Worm (Caenorhabditis elegans) whole organism, late embryonic: ENCODE results near the gene scl-27.

Experiments used
- C08G9.2 ChIP-seq: sonication (generic microtip); optimal IDR thresholded peaks from 2 replicates; lab custom pipeline; 2016; ENCODE audit warnings: mild to moderate bottlenecking, missing genetic modification characterization, moderate library complexity, missing compliant biosample characterization
- C38D4.7 ChIP-seq: fragments of 200-800 bp; sonication (Bioruptor generic); optimal IDR thresholded peaks from 2 replicates; lab custom pipeline; 2018; ENCODE audit warnings: mild to moderate bottlenecking, missing genetic modification characterization, moderate library complexity, missing compliant biosample characterization
- K09A11.1 ChIP-seq: sonication (generic microtip); optimal IDR thresholded peaks from 2 replicates; lab custom pipeline; 2017; ENCODE audit warnings: antibody characterized with exemption, mild to moderate bottlenecking, missing genetic modification characterization, missing compliant biosample characterization; ENCODE audit not compliant: insufficient read depth
- Y22D7AL.16 ChIP-seq: sonication (generic microtip); optimal IDR thresholded peaks from 2 replicates; lab custom pipeline; 2016; ENCODE audit warnings: missing genetic modification characterization, missing compliant biosample characterization
- ahr-1 ChIP-seq: sonication (generic microtip); optimal IDR thresholded peaks from 2 replicates; lab custom pipeline; 2016; ENCODE audit warnings: missing genetic modification characterization, missing compliant biosample characterization
- ama-1 ChIP-seq: fragments of 150-350 bp; optimal IDR thresholded peaks from 2 replicates; lab custom pipeline; 2014
- ceh-18 ChIP-seq: sonication (generic microtip); optimal IDR thresholded peaks from 2 replicates; lab custom pipeline; 2016; ENCODE audit warnings: missing genetic modification characterization, missing compliant biosample characterization
- ceh-19 ChIP-seq: fragments of 200-800 bp; sonication (Bioruptor generic); optimal IDR thresholded peaks from 2 replicates; lab custom pipeline; 2018; ENCODE audit warnings: mild to moderate bottlenecking, missing genetic modification characterization, missing compliant biosample characterization
- ceh-2 ChIP-seq: sonication (generic microtip); optimal IDR thresholded peaks from 2 replicates; lab custom pipeline; 2016; ENCODE audit warnings: missing genotype, missing genetic modification characterization, missing compliant biosample characterization
- ceh-31 ChIP-seq: sonication (generic microtip); optimal IDR thresholded peaks from 2 replicates; lab custom pipeline; 2016; ENCODE audit warnings: missing genetic modification characterization, missing compliant biosample characterization
- ceh-48 ChIP-seq: sonication (generic microtip); optimal IDR thresholded peaks from 2 replicates; lab custom pipeline; 2016; ENCODE audit warnings: missing genetic modification characterization, inconsistent platforms, missing compliant biosample characterization
- elt-2 ChIP-seq: sonication (generic microtip); optimal IDR thresholded peaks from 2 replicates; lab custom pipeline; 2016; ENCODE audit warnings: missing genetic modification reagents, missing genetic modification characterization, missing compliant biosample characterization
- eyg-1 ChIP-seq: sonication (generic microtip); optimal IDR thresholded peaks from 2 replicates; lab custom pipeline; 2016; ENCODE audit warnings: missing genotype, missing genetic modification characterization, missing compliant biosample characterization
- fkh-10 ChIP-seq: fragments of 150-350 bp; optimal IDR thresholded peaks from 2 replicates; lab custom pipeline; 2014; ENCODE audit warnings: missing biosample characterization, missing genetic modification reagents, missing genetic modification characterization
- fkh-6 ChIP-seq: sonication (generic microtip); optimal IDR thresholded peaks from 2 replicates; lab custom pipeline; 2016; ENCODE audit warnings: missing genetic modification characterization, missing compliant biosample characterization
- gmeb-2 ChIP-seq: sonication (generic microtip); optimal IDR thresholded peaks from 2 replicates; lab custom pipeline; 2016; ENCODE audit warnings: missing genetic modification characterization, inconsistent platforms, missing compliant biosample characterization
- hlh-13 ChIP-seq: fragments of 200-800 bp; sonication (Bioruptor generic); optimal IDR thresholded peaks from 2 replicates; lab custom pipeline; 2018; ENCODE audit warnings: mild to moderate bottlenecking, missing genetic modification characterization, missing compliant biosample characterization
- hlh-30 ChIP-seq: sonication (generic microtip); optimal IDR thresholded peaks from 2 replicates; lab custom pipeline; 2017; ENCODE audit warnings: antibody characterized with exemption, missing genetic modification characterization, missing compliant biosample characterization; ENCODE audit not compliant: insufficient read depth
- lim-6 ChIP-seq: sonication (generic microtip); optimal IDR thresholded peaks from 2 replicates; lab custom pipeline; 2016; ENCODE audit warnings: missing genetic modification characterization, missing compliant biosample characterization
- lin-11 ChIP-seq: fragments of 200-800 bp; sonication (Bioruptor generic); optimal IDR thresholded peaks from 2 replicates; lab custom pipeline; 2018; ENCODE audit warnings: mild to moderate bottlenecking, missing genetic modification characterization, missing compliant biosample characterization
- madf-2 ChIP-seq: sonication (generic microtip); optimal IDR thresholded peaks from 2 replicates; lab custom pipeline; 2017; ENCODE audit warnings: missing genetic modification characterization, missing compliant biosample characterization
- mec-3 ChIP-seq: sonication (generic microtip); optimal IDR thresholded peaks from 2 replicates; lab custom pipeline; 2016; ENCODE audit warnings: borderline replicate concordance, missing genetic modification characterization, missing compliant biosample characterization
- nfya-1 ChIP-seq: sonication (generic microtip); optimal IDR thresholded peaks from 2 replicates; lab custom pipeline; 2017; ENCODE audit warnings: missing genetic modification characterization, mild to moderate bottlenecking, missing compliant biosample characterization, antibody characterized with exemption, moderate library complexity
- nhr-11 ChIP-seq: fragments of 150-350 bp; optimal IDR thresholded peaks from 2 replicates; lab custom pipeline; 2014; ENCODE audit warnings: missing biosample characterization, missing genetic modification characterization
- npax-4 ChIP-seq: sonication (generic microtip); optimal IDR thresholded peaks from 2 replicates; lab custom pipeline; 2016; ENCODE audit warnings: missing genetic modification characterization, missing compliant biosample characterization
- odd-2 ChIP-seq: sonication (generic microtip); optimal IDR thresholded peaks from 2 replicates; lab custom pipeline; 2017; ENCODE audit warnings: antibody characterized with exemption, mild to moderate bottlenecking, missing genetic modification characterization, missing compliant biosample characterization
- pat-9 ChIP-seq: fragments of 200-800 bp; sonication (Bioruptor generic); optimal IDR thresholded peaks from 2 replicates; lab custom pipeline; 2018; ENCODE audit warnings: mild to moderate bottlenecking, missing genetic modification characterization, moderate library complexity, missing compliant biosample characterization
- pax-1 ChIP-seq: fragments of 150-350 bp; optimal IDR thresholded peaks from 2 replicates; lab custom pipeline; 2014; ENCODE audit warnings: missing biosample characterization, missing genetic modification characterization
- pha-2 ChIP-seq: sonication (generic microtip); optimal IDR thresholded peaks from 2 replicates; lab custom pipeline; 2017; ENCODE audit warnings: mild to moderate bottlenecking, missing genetic modification characterization, missing compliant biosample characterization
- pqm-1 ChIP-seq: sonication (generic microtip); optimal IDR thresholded peaks from 2 replicates; lab custom pipeline; 2016; ENCODE audit warnings: missing genetic modification characterization, missing compliant biosample characterization
- pros-1 ChIP-seq: fragments of 150-350 bp; optimal IDR thresholded peaks from 2 replicates; lab custom pipeline; 2014; ENCODE audit warnings: missing biosample characterization, missing genetic modification reagents, missing genetic modification characterization
- rnt-1 ChIP-seq: sonication (generic microtip); optimal IDR thresholded peaks from 2 replicates; lab custom pipeline; 2016; ENCODE audit warnings: missing genetic modification characterization, missing compliant biosample characterization
- sdc-2 ChIP-seq: sonication (generic microtip); optimal IDR thresholded peaks from 2 replicates; lab custom pipeline; 2016; ENCODE audit warnings: missing genotype, missing genetic modification characterization, missing compliant biosample characterization
- sox-2 ChIP-seq: fragments of 200-800 bp; sonication (Bioruptor generic); IDR thresholded peaks from 2 replicates; pipeline ENCODE4 v1.3.6; 2022; ENCODE audit warnings: missing genetic modification reagents, missing genetic modification characterization, missing compliant biosample characterization
- sox-4 ChIP-seq: sonication (generic microtip); optimal IDR thresholded peaks from 2 replicates; lab custom pipeline; 2017; ENCODE audit warnings: mild to moderate bottlenecking, missing genetic modification characterization, inconsistent platforms, missing compliant biosample characterization
- syd-9 ChIP-seq: sonication (generic microtip); optimal IDR thresholded peaks from 2 replicates; lab custom pipeline; 2016; ENCODE audit warnings: mild to moderate bottlenecking, missing genetic modification characterization, moderate library complexity, missing compliant biosample characterization
- tbx-2 ChIP-seq: sonication (generic microtip); optimal IDR thresholded peaks from 2 replicates; lab custom pipeline; 2016; ENCODE audit warnings: missing genetic modification characterization, missing compliant biosample characterization
- tbx-7 ChIP-seq: sonication (generic microtip); optimal IDR thresholded peaks from 2 replicates; lab custom pipeline; 2016; ENCODE audit warnings: missing genotype, missing genetic modification characterization, missing compliant biosample characterization
- unc-42 ChIP-seq: sonication (generic microtip); optimal IDR thresholded peaks from 2 replicates; lab custom pipeline; 2016; ENCODE audit warnings: missing genotype, missing genetic modification characterization, missing compliant biosample characterization
- unc-55 ChIP-seq: sonication (generic microtip); optimal IDR thresholded peaks from 2 replicates; lab custom pipeline; 2017; ENCODE audit warnings: missing biosample characterization, missing genetic modification reagents, missing genetic modification characterization
- zip-5 ChIP-seq: sonication (generic microtip); optimal IDR thresholded peaks from 2 replicates; lab custom pipeline; 2016; ENCODE audit warnings: missing genetic modification characterization, missing compliant biosample characterization
- ztf-16 ChIP-seq: sonication (generic microtip); optimal IDR thresholded peaks from 2 replicates; lab custom pipeline; 2017; ENCODE audit warnings: missing genetic modification characterization, missing compliant biosample characterization

The scl-27 gene

ce11 chrV:424140-424539 lies 24.3 kb downstream of the scl-27 start, which contains the start of gene B0554.5:
Gene B0554.5, plus strand, starts transcription at chrV:424440.
- TF ChIP-seq zip-5 (no peak), ahr-1 (tag; lab: Kevin White, UChicago) (no peak), sox-4 (tag; lab: Kevin White, UChicago) (no peak), K09A11.1 (tag; lab: Kevin White, UChicago) (no peak), pat-9 (tag; lab: Kevin White, UChicago) (no peak), sox-2 (GFP tag; lab: Robert Waterston, UW) (no peak)

ce11 chrV:428844-429243 lies 29.0 kb downstream of the scl-27 start, which contains the start of gene B0554.4:
Gene B0554.4, plus strand, starts transcription at chrV:429144.
- no peak for TF ChIP-seq Y22D7AL.16 (tag; lab: Kevin White, UChicago)
- no peak for TF ChIP-seq ztf-16 (tag; lab: Kevin White, UChicago)
- TF ChIP-seq hlh-30, result no peak
- no peak for TF ChIP-seq npax-4
- no peak for TF ChIP-seq lin-11 (tag; lab: Kevin White, UChicago)

- TF ChIP-seq pros-1 (tag; lab: Kevin White, UChicago) (no peak), pax-1 (no peak), sdc-2 (no peak), fkh-10 (GFP tag; lab: Kevin White, UChicago) (no peak), unc-42 (no peak), syd-9 (tag; lab: Kevin White, UChicago) (no peak), pat-9 (tag; lab: Kevin White, UChicago) (no peak), tbx-7 (no peak), nfya-1 (tag; lab: Kevin White, UChicago) (no peak), eyg-1 (tag; lab: Kevin White, UChicago) (no peak), rnt-1 (no peak), unc-55 (no peak), C08G9.2 (tag; lab: Kevin White, UChicago) (no peak), ceh-2 (no peak)
These were observed 33.2 kb downstream of the scl-27 start for ce11 chrV:432991-433390.

- TF ChIP-seq madf-2 (no peak), ztf-16 (tag; lab: Kevin White, UChicago) (no peak), ceh-48 (tag; lab: Kevin White, UChicago) (no peak), elt-2 (tag; lab: Kevin White, UChicago) (no peak), ceh-18 (no peak), gmeb-2 (tag; lab: Kevin White, UChicago) (no peak), ceh-31 (tag; lab: Kevin White, UChicago) (no peak), ceh-19 (GFP tag; lab: Kevin White, UChicago) (no peak), pax-1 (no peak), fkh-6 (tag; lab: Kevin White, UChicago) (no peak), K09A11.1 (tag; lab: Kevin White, UChicago) (no peak), pqm-1 (tag; lab: Kevin White, UChicago) (no peak), pat-9 (tag; lab: Kevin White, UChicago) (no peak), unc-42 (no peak), ama-1 (lab: Kevin White, UChicago) (no peak), fkh-10 (GFP tag; lab: Kevin White, UChicago) (no peak), zip-5 (no peak), pha-2 (no peak), Y22D7AL.16 (tag; lab: Kevin White, UChicago) (no peak), lim-6 (tag; lab: Kevin White, UChicago) (no peak)
These were observed 34.1 kb downstream of the scl-27 start, which contains the start of gene B0554.2 for ce11 chrV:433898-434297. Gene B0554.2, plus strand, starts transcription at chrV:434198.

DNA sequence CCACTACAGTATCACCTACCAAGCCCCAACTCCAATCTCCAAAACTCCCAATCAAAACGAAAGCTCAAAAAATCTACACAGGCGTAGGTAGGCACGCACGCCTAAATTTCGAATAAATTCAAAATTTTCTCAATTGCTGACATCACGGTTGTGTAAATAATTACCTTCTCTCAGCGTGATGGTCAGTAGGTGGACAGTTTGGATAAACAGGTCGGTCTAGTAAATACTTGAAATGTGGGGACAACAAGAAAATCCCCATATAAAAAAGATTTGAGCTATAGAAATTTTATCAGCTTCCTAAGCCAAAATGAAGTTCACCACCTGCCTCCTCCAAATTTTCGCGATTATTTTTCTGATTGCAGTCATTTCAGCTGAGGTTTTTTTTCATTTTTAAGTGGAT lies 38.3 kb downstream of the scl-27 start, which contains the start of gene B0554.1:
Gene B0554.1, plus strand, starts transcription at position 301 of the 400 bp plus-strand sequence.
- TF ChIP-seq nhr-11 (tag; lab: Kevin White, UChicago), result no peak
- TF ChIP-seq hlh-13, result no peak
- TF ChIP-seq mec-3 (tag; lab: Kevin White, UChicago), result no peak
- TF ChIP-seq odd-2 (tag; lab: Kevin White, UChicago), result no peak
- TF ChIP-seq pros-1 (tag; lab: Kevin White, UChicago), result no peak
- no peak for TF ChIP-seq C38D4.7 (GFP tag; lab: Kevin White, UChicago)
- no peak for TF ChIP-seq ceh-2
- no peak for TF ChIP-seq tbx-2 (tag; lab: Kevin White, UChicago)
- no peak for TF ChIP-seq zip-5
